Worm (Caenorhabditis elegans): ENCODE data around the gene srz-32.
"Not testable (repeated sequence)": the region's sequence is repeated elsewhere in the genome, so short reads cannot be mapped to it uniquely, and the experiment has no call there.

srz-32 gene

DNA sequence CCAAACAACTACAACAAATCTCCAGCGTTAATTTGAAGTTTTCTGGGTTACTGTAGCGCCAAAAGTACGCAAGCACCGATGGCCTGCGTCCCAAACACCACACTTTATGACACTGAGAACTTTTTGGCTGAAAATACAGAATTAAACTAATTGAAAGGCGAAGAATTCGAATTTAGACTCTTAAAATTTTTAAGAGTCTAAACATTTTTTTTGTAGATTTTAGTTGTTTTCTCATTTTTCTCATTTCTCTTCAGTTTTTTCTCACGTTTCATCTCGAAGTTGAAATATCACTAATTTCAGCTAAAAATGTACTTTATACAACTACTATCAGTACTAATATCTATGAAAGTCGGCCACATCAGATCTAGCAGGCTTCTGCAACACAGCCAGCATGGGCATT, 20.7 kb upstream of the srz-32 start, which contains the start of gene lgc-9:
TSS of gene lgc-9 (plus strand) at position 301 of the 400 bp plus-strand sequence.
- TF ChIP-seq tbx-11 (GFP tag; IDR thresholded peaks at IDR 0.05) (no peak), hmbx-1 (tag; optimal IDR thresholded peaks at IDR 0.05) (no peak), B0310.2 (tag; optimal IDR thresholded peaks at IDR 0.05) (no peak), scrt-1 (GFP tag; IDR thresholded peaks at IDR 0.05) (no peak), ceh-13 (GFP tag; optimal IDR thresholded peaks at IDR 0.05) (no peak), aly-1 (tag; optimal IDR thresholded peaks at IDR 0.05) (no peak), flt-1 (GFP tag; IDR thresholded peaks at IDR 0.05) (no peak), tra-4 (tag; optimal IDR thresholded peaks at IDR 0.05) (no peak), ama-1 (optimal IDR thresholded peaks at IDR 0.05) (no peak), pes-1 (GFP tag; IDR thresholded peaks at IDR 0.05) (no peak), hnd-1 (tag; optimal IDR thresholded peaks at IDR 0.05) (no peak), ceh-36 (tag; optimal IDR thresholded peaks at IDR 0.05) (no peak), tbx-37 (GFP tag; conservative IDR thresholded peaks at IDR 0.05) (no peak), ets-7 (tag; optimal IDR thresholded peaks at IDR 0.05) (no peak), hmg-4 (GFP tag; optimal IDR thresholded peaks at IDR 0.05) (no peak), F13C5.2 (tag; optimal IDR thresholded peaks at IDR 0.05) (no peak), sea-1 (GFP tag; conservative IDR thresholded peaks at IDR 0.05) (no peak)

DNA sequence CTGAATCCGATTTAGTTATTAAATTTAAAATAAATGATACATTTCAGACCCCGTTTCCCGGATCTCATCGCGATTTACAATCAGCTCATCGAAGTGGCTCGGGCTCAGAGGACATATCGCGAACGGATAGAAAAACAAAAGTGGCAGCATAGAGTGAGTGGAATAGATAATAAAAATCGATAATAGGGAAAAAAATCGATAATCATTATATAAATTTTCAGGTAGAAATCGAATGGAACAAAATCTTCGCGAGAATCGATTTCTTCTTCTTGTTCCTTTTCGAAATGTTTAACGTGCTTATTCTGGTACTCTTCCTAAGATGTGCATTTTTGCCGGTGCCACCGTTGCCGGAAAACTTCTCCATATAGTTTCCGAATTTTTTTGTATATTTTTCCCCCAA, 17.4 kb upstream of the srz-32 start:
- no peak for TF ChIP-seq tbx-11 (GFP tag; IDR thresholded peaks at IDR 0.05)

- TF ChIP-seq tra-4 (tag; optimal IDR thresholded peaks at IDR 0.05), result no peak
- TF ChIP-seq ceh-13 (GFP tag; optimal IDR thresholded peaks at IDR 0.05), result no peak
- no peak for TF ChIP-seq pes-1 (GFP tag; IDR thresholded peaks at IDR 0.05)
These were observed 13.6 kb upstream of the srz-32 start, which contains the start of gene C04C3.6 for ce11 chrIV:3422516-3422915. TSS of gene C04C3.6 (minus strand) at chrIV:3422616.

ce11 chrIV:3428434-3428950, 7.6 kb upstream of the srz-32 start, which contains the start of the genes C04C3.9 and srz-60:
TSS of gene C04C3.9 (minus strand) at chrIV:3428534.
TSS of gene srz-60 (plus strand) at chrIV:3428900.
- TF ChIP-seq ceh-13 (GFP tag; optimal IDR thresholded peaks at IDR 0.05) (no peak), tra-4 (tag; optimal IDR thresholded peaks at IDR 0.05) (no peak), hmg-4 (GFP tag; optimal IDR thresholded peaks at IDR 0.05) (no peak), pes-1 (GFP tag; IDR thresholded peaks at IDR 0.05) (no peak), ets-7 (tag; optimal IDR thresholded peaks at IDR 0.05) (no peak), tbx-37 (GFP tag; conservative IDR thresholded peaks at IDR 0.05) (no peak), flt-1 (GFP tag; IDR thresholded peaks at IDR 0.05) (no peak)

ce11 chrIV:3433387-3433786, 2.7 kb upstream of the srz-32 start, which contains the start of gene C04C3.7:
TSS of gene C04C3.7 (minus strand) at chrIV:3433487.
- not testable (repeated sequence) for TF ChIP-seq flt-1 (GFP tag; IDR thresholded peaks at IDR 0.05); hnd-1 (tag; optimal IDR thresholded peaks at IDR 0.05); ets-7 (tag; optimal IDR thresholded peaks at IDR 0.05)

ce11 chrIV:3438022-3438421, 1.9 kb downstream of the srz-32 start, which contains the start of gene grd-13:
TSS of gene grd-13 (plus strand) at chrIV:3438312.
- TF ChIP-seq tbx-37 (GFP tag; conservative IDR thresholded peaks at IDR 0.05) (no peak), ceh-13 (GFP tag; optimal IDR thresholded peaks at IDR 0.05) (no peak), tra-4 (tag; optimal IDR thresholded peaks at IDR 0.05) (no peak), pes-1 (GFP tag; IDR thresholded peaks at IDR 0.05) (no peak), ama-1 (optimal IDR thresholded peaks at IDR 0.05) (no peak), hmg-4 (GFP tag; optimal IDR thresholded peaks at IDR 0.05) (no peak), tbx-11 (GFP tag; IDR thresholded peaks at IDR 0.05) (no peak), hmbx-1 (tag; optimal IDR thresholded peaks at IDR 0.05) (no peak), flt-1 (GFP tag; IDR thresholded peaks at IDR 0.05) (no peak), F13C5.2 (tag; optimal IDR thresholded peaks at IDR 0.05) (no peak), B0310.2 (tag; optimal IDR thresholded peaks at IDR 0.05) (no peak), hnd-1 (tag; optimal IDR thresholded peaks at IDR 0.05) (no peak), aly-1 (tag; optimal IDR thresholded peaks at IDR 0.05) (no peak)

ce11 chrIV:3439354-3439753, 3.2 kb downstream of the srz-32 start, which contains the start of gene grd-3:
TSS of gene grd-3 (plus strand) at chrIV:3439655.
- TF ChIP-seq flt-1 (GFP tag; IDR thresholded peaks at IDR 0.05), result no peak
- no peak for TF ChIP-seq tbx-11 (GFP tag; IDR thresholded peaks at IDR 0.05)
- TF ChIP-seq tbx-37 (GFP tag; conservative IDR thresholded peaks at IDR 0.05), result no peak
- TF ChIP-seq ceh-13 (GFP tag; optimal IDR thresholded peaks at IDR 0.05), result no peak
- TF ChIP-seq tra-4 (tag; optimal IDR thresholded peaks at IDR 0.05), result no peak
- no peak for TF ChIP-seq aly-1 (tag; optimal IDR thresholded peaks at IDR 0.05)
- no peak for TF ChIP-seq scrt-1 (GFP tag; IDR thresholded peaks at IDR 0.05)
- no peak for TF ChIP-seq ama-1 (optimal IDR thresholded peaks at IDR 0.05)
- TF ChIP-seq hnd-1 (tag; optimal IDR thresholded peaks at IDR 0.05), result no peak
- TF ChIP-seq ets-7 (tag; optimal IDR thresholded peaks at IDR 0.05), result no peak
- no peak for TF ChIP-seq hmbx-1 (tag; optimal IDR thresholded peaks at IDR 0.05)

DNA sequence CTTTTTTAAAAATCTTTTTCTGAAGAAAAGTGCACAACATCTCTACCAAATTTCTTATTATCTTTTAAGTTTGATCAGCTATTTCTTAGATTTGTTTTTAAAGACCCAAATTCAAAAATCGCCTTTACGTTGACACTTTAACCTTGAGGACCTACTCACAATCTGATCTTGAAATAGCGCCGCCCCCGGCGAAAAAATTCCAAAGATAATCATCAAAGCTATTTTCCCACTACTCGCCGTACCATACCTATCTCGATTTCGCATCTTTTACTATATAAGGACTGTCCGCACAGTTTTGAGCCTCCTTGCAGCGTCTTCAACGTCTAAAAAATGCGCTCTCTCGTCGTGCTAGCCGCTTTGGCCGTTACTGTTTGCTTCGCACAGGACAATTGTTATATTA, 4.7 kb downstream of the srz-32 start, which contains the start of gene grd-10:
TSS of gene grd-10 (plus strand) at position 208 of the 400 bp plus-strand sequence.
- no peak for TF ChIP-seq ama-1 (optimal IDR thresholded peaks at IDR 0.05)
- no peak for TF ChIP-seq ceh-13 (GFP tag; optimal IDR thresholded peaks at IDR 0.05)
- TF ChIP-seq tbx-37 (GFP tag; conservative IDR thresholded peaks at IDR 0.05), result no peak
- TF ChIP-seq scrt-1 (GFP tag; IDR thresholded peaks at IDR 0.05), result no peak
- TF ChIP-seq ceh-36 (tag; optimal IDR thresholded peaks at IDR 0.05), result no peak
- no peak for TF ChIP-seq tbx-11 (GFP tag; IDR thresholded peaks at IDR 0.05)
- TF ChIP-seq hmg-4 (GFP tag; optimal IDR thresholded peaks at IDR 0.05), result no peak
- TF ChIP-seq hnd-1 (tag; optimal IDR thresholded peaks at IDR 0.05), result no peak
- no peak for TF ChIP-seq flt-1 (GFP tag; IDR thresholded peaks at IDR 0.05)
